Worm (Caenorhabditis elegans): ENCODE data around the gene lido-6.

The lido-6 gene

DNA sequence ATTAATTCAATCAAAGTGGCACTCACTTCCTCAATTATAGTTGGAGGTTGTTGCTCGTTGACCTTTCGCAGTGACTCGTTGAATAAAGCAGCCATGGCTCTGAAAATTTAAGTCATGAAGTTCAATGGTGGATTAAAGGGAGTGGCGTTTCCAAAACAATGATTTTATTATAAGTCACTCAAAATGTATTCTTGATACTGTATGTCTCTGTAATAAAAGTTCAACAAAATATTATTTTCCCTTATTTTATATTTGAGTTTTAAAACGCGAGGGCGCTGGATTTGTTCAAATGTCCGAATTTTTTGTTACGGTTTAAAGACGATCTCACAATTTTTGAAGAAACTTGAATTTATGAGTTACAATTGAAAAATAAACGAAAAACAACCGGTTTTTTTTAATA is 42.9 kb downstream of the lido-6 start, which contains the start of gene C30G4.4:
C30G4.4 (minus strand) TSS at position 101 of the 400 bp plus-strand sequence.
- TF ChIP-seq cog-1 (tag; optimal IDR thresholded peaks at IDR 0.05): no peak
- no peak for TF ChIP-seq ref-1 (GFP tag; conservative IDR thresholded peaks at IDR 0.05)
- TF ChIP-seq ztf-29 (GFP tag; IDR thresholded peaks at IDR 0.05): no peak
- TF ChIP-seq T22C8.4 (GFP tag; IDR thresholded peaks at IDR 0.05): no peak
- TF ChIP-seq med-1 (GFP tag; optimal IDR thresholded peaks at IDR 0.05; ENCODE audit: insufficient read depth): no peak
- no peak for TF ChIP-seq klf-2 (GFP tag; conservative IDR thresholded peaks at IDR 0.05)
- no peak for TF ChIP-seq tab-1 (GFP tag; IDR thresholded peaks at IDR 0.05)
- no peak for TF ChIP-seq flt-1 (GFP tag; IDR thresholded peaks at IDR 0.05)
- TF ChIP-seq ztf-23 (GFP tag; IDR thresholded peaks at IDR 0.05): no peak

DNA sequence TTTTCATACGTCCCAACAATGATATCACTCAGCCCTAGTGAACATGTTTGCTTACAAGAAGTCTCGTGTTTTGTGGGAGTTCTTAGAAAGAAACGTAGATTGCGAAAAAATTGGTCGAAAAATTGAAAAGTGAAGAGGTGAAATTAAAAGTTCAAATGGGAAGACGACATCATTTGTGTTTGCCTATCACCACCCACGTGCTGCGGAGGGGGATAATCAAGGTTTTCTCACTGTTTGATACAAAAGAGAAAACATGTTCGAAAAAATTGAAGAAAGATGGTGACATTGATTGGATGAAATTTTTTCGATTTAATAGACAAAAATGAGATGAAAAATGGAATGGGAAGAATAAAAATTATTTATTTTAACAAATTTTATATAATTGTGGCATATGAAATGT is 44.5 kb downstream of the lido-6 start:
- no peak for TF ChIP-seq med-1 (GFP tag; optimal IDR thresholded peaks at IDR 0.05; ENCODE audit: insufficient read depth)
- TF ChIP-seq ref-1 (GFP tag; conservative IDR thresholded peaks at IDR 0.05): no peak
- no peak for TF ChIP-seq T22C8.4 (GFP tag; IDR thresholded peaks at IDR 0.05)
- TF ChIP-seq flt-1 (GFP tag; IDR thresholded peaks at IDR 0.05): no peak
- no peak for TF ChIP-seq ztf-23 (GFP tag; IDR thresholded peaks at IDR 0.05)
- TF ChIP-seq cog-1 (tag; optimal IDR thresholded peaks at IDR 0.05): no peak
- no peak for TF ChIP-seq klf-2 (GFP tag; conservative IDR thresholded peaks at IDR 0.05)
- no peak for TF ChIP-seq ztf-29 (GFP tag; IDR thresholded peaks at IDR 0.05)
- TF ChIP-seq tab-1 (GFP tag; IDR thresholded peaks at IDR 0.05): no peak

DNA sequence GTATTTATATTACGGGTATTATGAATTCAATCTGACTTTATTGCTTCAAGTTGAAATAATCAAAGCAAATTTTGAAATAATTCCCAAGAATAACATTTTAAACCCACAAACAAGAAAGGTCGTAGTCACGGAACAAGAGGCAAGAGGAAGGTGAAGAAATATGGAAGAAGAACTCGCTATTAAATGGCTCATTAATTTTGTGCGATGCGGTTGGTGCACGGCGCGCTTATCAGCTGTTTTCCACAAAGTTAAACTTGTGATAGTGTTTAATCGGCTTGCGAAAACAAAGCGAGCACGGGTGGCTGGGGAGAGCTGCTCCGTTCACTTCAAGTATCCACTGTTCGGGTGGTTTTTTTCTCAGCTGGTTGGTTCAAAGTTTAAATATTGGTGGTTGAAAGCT is 48.1 kb downstream of the lido-6 start:
- TF ChIP-seq flt-1 (GFP tag; IDR thresholded peaks at IDR 0.05) (no peak), med-1 (GFP tag; optimal IDR thresholded peaks at IDR 0.05; ENCODE audit: insufficient read depth) (no peak), ztf-29 (GFP tag; IDR thresholded peaks at IDR 0.05) (no peak), ztf-23 (GFP tag; IDR thresholded peaks at IDR 0.05) (no peak), klf-2 (GFP tag; conservative IDR thresholded peaks at IDR 0.05) (no peak), tab-1 (GFP tag; IDR thresholded peaks at IDR 0.05) (no peak), cog-1 (tag; optimal IDR thresholded peaks at IDR 0.05) (no peak), ref-1 (GFP tag; conservative IDR thresholded peaks at IDR 0.05) (no peak), T22C8.4 (GFP tag; IDR thresholded peaks at IDR 0.05) (no peak)

DNA sequence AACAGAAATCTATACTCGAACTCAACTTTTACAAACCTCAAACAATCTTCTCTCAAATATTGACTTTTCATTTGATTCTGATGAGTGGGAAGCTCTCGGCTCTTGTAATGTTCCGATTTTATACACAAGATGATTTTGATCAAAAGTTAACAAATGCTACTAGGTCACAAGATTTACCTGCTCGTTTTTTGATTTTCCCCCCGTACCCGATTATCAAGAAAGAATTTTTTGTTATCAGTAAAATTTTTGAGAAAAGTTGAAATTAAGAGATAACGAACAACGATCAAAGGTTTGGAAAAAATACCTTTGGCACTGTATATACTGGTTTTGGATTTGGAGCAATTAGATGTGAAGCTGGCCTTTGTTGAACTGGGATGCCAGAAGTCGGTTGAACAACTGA is 50.2 kb downstream of the lido-6 start:
- TF ChIP-seq T22C8.4 (GFP tag; IDR thresholded peaks at IDR 0.05): no peak
- no peak for TF ChIP-seq ref-1 (GFP tag; conservative IDR thresholded peaks at IDR 0.05)
- TF ChIP-seq klf-2 (GFP tag; conservative IDR thresholded peaks at IDR 0.05): no peak
- no peak for TF ChIP-seq med-1 (GFP tag; optimal IDR thresholded peaks at IDR 0.05; ENCODE audit: insufficient read depth)

DNA sequence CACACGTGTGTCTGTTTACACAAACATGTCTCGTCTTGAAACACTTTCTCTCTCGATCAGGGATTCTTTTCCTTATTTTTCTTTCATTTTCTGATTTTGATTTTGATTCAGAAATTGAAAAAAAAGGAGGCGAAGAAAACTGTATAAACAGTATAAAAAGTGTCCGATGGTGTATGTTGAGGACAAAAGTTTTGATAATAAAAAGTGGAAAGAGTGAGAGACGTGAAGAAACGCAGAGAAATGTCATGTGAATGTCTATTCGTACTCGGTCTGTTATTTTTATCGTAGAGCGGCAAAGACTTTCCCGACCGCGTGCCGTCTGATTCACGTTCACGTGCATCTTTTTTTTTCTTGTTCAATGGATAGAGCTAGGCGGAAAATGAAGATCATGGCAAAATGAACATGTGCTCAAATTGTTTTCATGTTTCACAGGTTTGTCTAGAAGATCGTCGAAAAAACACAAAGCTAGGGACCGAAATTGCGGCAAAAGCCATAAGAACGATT is 51.2 kb downstream of the lido-6 start:
- TF ChIP-seq ztf-23 (GFP tag; IDR thresholded peaks at IDR 0.05) (no peak), med-1 (GFP tag; optimal IDR thresholded peaks at IDR 0.05; ENCODE audit: insufficient read depth) (no peak), tab-1 (GFP tag; IDR thresholded peaks at IDR 0.05) (no peak), T22C8.4 (GFP tag; IDR thresholded peaks at IDR 0.05) (no peak), flt-1 (GFP tag; IDR thresholded peaks at IDR 0.05) (no peak), klf-2 (GFP tag; conservative IDR thresholded peaks at IDR 0.05) (no peak), cog-1 (tag; optimal IDR thresholded peaks at IDR 0.05) (no peak), ref-1 (GFP tag; conservative IDR thresholded peaks at IDR 0.05) (no peak), ztf-29 (GFP tag; IDR thresholded peaks at IDR 0.05) (no peak)

Measured in whole organism, midembryonic.